Worm (Caenorhabditis elegans): Measurements from ENCODE around the gene nrx-1.

The nrx-1 gene

DNA sequence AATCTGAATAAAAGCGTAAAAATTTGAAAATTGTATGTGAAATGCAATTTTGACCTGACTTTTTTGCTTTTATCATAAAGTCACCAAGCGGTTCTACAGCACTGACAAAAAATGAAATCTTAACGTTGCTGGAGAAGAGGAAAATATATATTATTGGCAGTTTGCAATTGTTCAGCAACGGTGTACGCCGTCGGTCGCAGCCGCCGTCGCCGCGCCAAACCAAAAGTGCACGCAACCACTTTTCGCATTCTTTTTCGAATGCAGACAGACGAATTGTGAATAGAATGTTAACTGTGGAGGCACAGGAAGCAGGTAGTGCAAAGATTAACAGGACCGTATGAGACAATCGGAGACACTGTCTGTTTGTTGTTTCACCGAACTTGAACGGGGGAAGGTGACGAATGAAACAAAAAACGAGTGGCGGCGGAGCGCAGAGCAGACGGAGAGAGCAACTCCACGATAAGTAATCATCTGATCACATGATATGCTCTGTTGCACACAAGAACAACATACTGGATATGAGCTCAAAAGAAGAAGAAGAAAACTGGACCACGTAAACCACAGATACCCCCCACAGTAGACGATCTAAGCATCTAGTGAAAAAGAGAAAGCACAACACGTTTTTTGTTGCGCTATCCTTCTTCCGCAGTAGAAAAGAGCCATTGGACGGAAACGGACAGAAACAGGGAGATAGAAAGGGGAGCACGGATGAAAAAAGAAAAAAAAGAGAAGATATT, 32.3 kb downstream of the nrx-1 start (continued):
- TF ChIP-seq nhr-237 (tag; optimal IDR thresholded peaks at IDR 0.05), result no peak
- TF ChIP-seq unc-86 (tag; optimal IDR thresholded peaks at IDR 0.05), result no peak
- peak; percentile 46 for TF ChIP-seq tbx-2 (tag; optimal IDR thresholded peaks at IDR 0.05)
- no peak for TF ChIP-seq fos-1 (tag; optimal IDR thresholded peaks at IDR 0.05)
- TF ChIP-seq lir-3 (tag; optimal IDR thresholded peaks at IDR 0.05; ENCODE audit: poor library complexity), result no peak
- peak; percentile 77 for TF ChIP-seq lin-14 (GFP tag; optimal IDR thresholded peaks at IDR 0.05)
- TF ChIP-seq lin-39 (tag; optimal IDR thresholded peaks at IDR 0.05), result no peak
- TF ChIP-seq rnt-1 (tag; optimal IDR thresholded peaks at IDR 0.05), result peak; percentile 44
- TF ChIP-seq ceh-82 (tag; optimal IDR thresholded peaks at IDR 0.05), result peak in 1 of 3 experiments; percentile 15
- no peak for TF ChIP-seq egl-13 (tag; optimal IDR thresholded peaks at IDR 0.05)
- TF ChIP-seq efl-1 (optimal IDR thresholded peaks at IDR 0.05), result no peak
- peak in 1 of 2 experiments; percentile 22 for TF ChIP-seq efl-1 (GFP tag; optimal IDR thresholded peaks at IDR 0.05 in 1 of 2)
- no peak for TF ChIP-seq elt-2 (tag; optimal IDR thresholded peaks at IDR 0.05)
- peak in 1 of 2 experiments; percentile 53 for TF ChIP-seq lsy-2 (tag; optimal IDR thresholded peaks at IDR 0.05)
- TF ChIP-seq nhr-71 (tag; optimal IDR thresholded peaks at IDR 0.05), result peak; percentile 45
- no peak for TF ChIP-seq ets-5 (GFP tag; IDR thresholded peaks at IDR 0.05)
- TF ChIP-seq irx-1 (tag; optimal IDR thresholded peaks at IDR 0.05), result no peak
- TF ChIP-seq grh-1 (GFP tag; IDR thresholded peaks at IDR 0.05), result no peak
- TF ChIP-seq nhr-84 (tag; optimal IDR thresholded peaks at IDR 0.05), result no peak
- peak; percentile 53 for TF ChIP-seq nhr-77 (tag; optimal IDR thresholded peaks at IDR 0.05)
- TF ChIP-seq vab-15 (tag; optimal IDR thresholded peaks at IDR 0.05), result no peak
- no peak for TF ChIP-seq C16A3.4 (tag; optimal IDR thresholded peaks at IDR 0.05)
- TF ChIP-seq nhr-11 (tag; optimal IDR thresholded peaks at IDR 0.05), result no peak
- TF ChIP-seq swsn-7 (tag; optimal IDR thresholded peaks at IDR 0.05), result no peak
- peak; percentile 27 for TF ChIP-seq snu-23 (GFP tag; optimal IDR thresholded peaks at IDR 0.05)
- TF ChIP-seq fkh-10 (GFP tag; optimal IDR thresholded peaks at IDR 0.05), result peak; percentile 72
- TF ChIP-seq xbp-1 (tag; optimal IDR thresholded peaks at IDR 0.05), result no peak
- TF ChIP-seq hpl-2 (GFP tag; optimal IDR thresholded peaks at IDR 0.05), result no peak
- TF ChIP-seq C04F5.9 (tag; optimal IDR thresholded peaks at IDR 0.05), result no peak
- TF ChIP-seq hlh-17 (GFP tag; optimal IDR thresholded peaks at IDR 0.05; ENCODE audit: borderline replicate concordance), result no peak
- no peak for TF ChIP-seq mef-2 (tag; optimal IDR thresholded peaks at IDR 0.05)
- no peak for TF ChIP-seq egl-27 (tag; optimal IDR thresholded peaks at IDR 0.05)
- TF ChIP-seq ama-1 (optimal IDR thresholded peaks at IDR 0.05), result no peak
- TF ChIP-seq Y116A8C.19 (tag; optimal IDR thresholded peaks at IDR 0.05; ENCODE audit: borderline replicate concordance), result no peak
- TF ChIP-seq alr-1 (tag; optimal IDR thresholded peaks at IDR 0.05; ENCODE audit: borderline replicate concordance), result no peak
- TF ChIP-seq lin-15B (tag; optimal IDR thresholded peaks at IDR 0.05), result no peak
- TF ChIP-seq ceh-88 (GFP tag; IDR thresholded peaks at IDR 0.05), result no peak
- TF ChIP-seq unc-30 (tag; optimal IDR thresholded peaks at IDR 0.05), result no peak
- TF ChIP-seq aly-2 (tag; optimal IDR thresholded peaks at IDR 0.05), result no peak
- TF ChIP-seq dsc-1 (tag; optimal IDR thresholded peaks at IDR 0.05), result no peak

DNA sequence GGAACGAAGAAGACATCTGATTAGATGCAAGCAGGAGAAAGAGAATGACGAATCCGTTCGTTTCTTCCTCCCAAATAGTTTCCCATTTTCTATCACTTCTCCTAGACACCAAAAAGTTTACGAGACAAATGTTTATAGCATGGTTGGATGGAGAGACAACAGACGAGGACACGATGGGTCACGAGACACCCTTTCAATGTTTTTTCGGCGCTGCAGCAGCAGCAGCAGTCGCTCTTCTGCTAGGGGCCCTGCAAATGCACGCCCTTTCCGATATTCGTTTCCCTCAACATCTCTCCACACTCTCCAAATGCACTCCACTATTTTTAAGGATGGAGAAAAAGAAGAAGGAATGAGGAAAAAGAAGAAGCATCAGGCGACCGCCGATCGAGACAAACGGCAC, 33.5 kb downstream of the nrx-1 start:
- TF ChIP-seq dpl-1 (GFP tag; optimal IDR thresholded peaks at IDR 0.05) (peak in 2 of 3 experiments; percentile 28 to 33), lir-3 (tag; optimal IDR thresholded peaks at IDR 0.05; ENCODE audit: poor library complexity) (peak; percentile 80), ztf-11 (tag; optimal IDR thresholded peaks at IDR 0.05) (peak in 1 of 2 experiments; percentile 49), snpc-4 (tag; optimal IDR thresholded peaks at IDR 0.05) (peak; percentile 44), efl-1 (optimal IDR thresholded peaks at IDR 0.05) (peak; percentile 43 to 61), efl-1 (GFP tag; optimal IDR thresholded peaks at IDR 0.05 in 1 of 2) (peak; percentile 32 to 93), unc-30 (tag; optimal IDR thresholded peaks at IDR 0.05) (no peak), pqm-1 (tag; optimal IDR thresholded peaks at IDR 0.05) (no peak), tlp-1 (tag; optimal IDR thresholded peaks at IDR 0.05) (no peak), skn-1 (tag; optimal IDR thresholded peaks at IDR 0.05) (peak; percentile 71), ama-1 (optimal IDR thresholded peaks at IDR 0.05) (no peak), mef-2 (tag; optimal IDR thresholded peaks at IDR 0.05) (peak; percentile 78), isw-1 (GFP tag; IDR thresholded peaks at IDR 0.05) (peak; percentile 56), tbx-2 (tag; optimal IDR thresholded peaks at IDR 0.05) (peak; percentile 92), pag-3 (tag; optimal IDR thresholded peaks at IDR 0.05; ENCODE audit: borderline replicate concordance, insufficient read depth) (peak; percentile 34), C16A3.4 (tag; optimal IDR thresholded peaks at IDR 0.05) (peak; percentile 58), mab-9 (GFP tag; IDR thresholded peaks at IDR 0.05) (no peak), ztf-4 (tag; optimal IDR thresholded peaks at IDR 0.05) (peak; percentile 80), nhr-20 (tag; optimal IDR thresholded peaks at IDR 0.05) (peak; percentile 93), F16B12.6 (tag; optimal IDR thresholded peaks at IDR 0.05) (no peak), nhr-11 (tag; optimal IDR thresholded peaks at IDR 0.05) (peak; percentile 45)
